Worm (Caenorhabditis elegans): Measurements from ENCODE around the gene srh-104.

The srh-104 gene

DNA sequence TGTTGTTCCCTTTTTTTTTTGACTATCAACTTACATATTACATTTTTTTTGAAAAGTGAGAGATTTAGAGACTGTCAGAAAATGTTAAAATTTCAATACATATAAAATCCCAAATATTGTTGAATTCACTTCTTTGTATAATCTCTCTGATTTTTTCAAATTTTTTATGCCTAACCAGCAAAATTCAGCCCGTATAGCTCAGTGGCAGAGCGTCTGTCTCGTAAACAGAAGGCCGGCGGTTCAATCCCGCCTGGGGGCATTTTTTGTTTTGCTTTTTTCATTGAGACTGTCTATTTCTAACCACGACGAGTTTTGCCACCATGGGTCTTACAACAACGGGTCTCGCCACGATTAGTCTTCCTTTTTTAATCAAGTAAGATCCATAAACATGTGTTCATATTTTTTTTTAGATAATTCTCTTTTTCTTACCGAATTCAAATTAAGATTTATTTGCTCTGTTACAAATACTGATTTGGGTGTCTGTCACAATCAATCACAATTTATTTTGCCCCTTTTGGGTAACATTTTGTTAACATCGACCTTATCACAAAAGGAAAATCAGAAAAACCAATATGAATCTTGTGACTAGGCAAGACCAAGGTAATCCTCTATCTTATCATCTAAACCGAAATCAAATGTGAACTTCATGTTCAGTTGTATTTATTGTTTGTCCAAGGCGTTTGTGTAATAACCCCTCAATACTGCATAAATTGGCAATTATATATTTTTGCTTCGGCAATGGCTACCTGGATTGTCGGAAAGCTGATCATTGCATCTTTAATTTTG is 24.8 kb downstream of the srh-104 start, which contains the start of gene glc-1:
glc-1 (plus strand) TSS at position 663 of the 786 bp plus-strand sequence.
- TF ChIP-seq sdc-2 (tag; optimal IDR thresholded peaks at IDR 0.05) (no peak), ceh-30 (tag; optimal IDR thresholded peaks at IDR 0.05) (no peak), tbx-2 (tag; optimal IDR thresholded peaks at IDR 0.05) (no peak), ceh-45 (GFP tag; IDR thresholded peaks at IDR 0.05) (no peak), gmeb-2 (tag; optimal IDR thresholded peaks at IDR 0.05) (no peak), F13H6.1 (tag; optimal IDR thresholded peaks at IDR 0.05) (no peak), che-1 (tag; optimal IDR thresholded peaks at IDR 0.05) (no peak), sox-4 (tag; optimal IDR thresholded peaks at IDR 0.05) (no peak), pag-3 (tag; optimal IDR thresholded peaks at IDR 0.05; ENCODE audit: borderline replicate concordance) (no peak), ceh-19 (GFP tag; optimal IDR thresholded peaks at IDR 0.05) (no peak), ets-4 (tag; optimal IDR thresholded peaks at IDR 0.05) (no peak), tbx-7 (tag; optimal IDR thresholded peaks at IDR 0.05) (no peak), elt-2 (tag; optimal IDR thresholded peaks at IDR 0.05) (no peak), ceh-34 (tag; optimal IDR thresholded peaks at IDR 0.05) (no peak), zip-5 (tag; optimal IDR thresholded peaks at IDR 0.05) (no peak), unc-55 (GFP tag; optimal IDR thresholded peaks at IDR 0.05) (no peak)

DNA sequence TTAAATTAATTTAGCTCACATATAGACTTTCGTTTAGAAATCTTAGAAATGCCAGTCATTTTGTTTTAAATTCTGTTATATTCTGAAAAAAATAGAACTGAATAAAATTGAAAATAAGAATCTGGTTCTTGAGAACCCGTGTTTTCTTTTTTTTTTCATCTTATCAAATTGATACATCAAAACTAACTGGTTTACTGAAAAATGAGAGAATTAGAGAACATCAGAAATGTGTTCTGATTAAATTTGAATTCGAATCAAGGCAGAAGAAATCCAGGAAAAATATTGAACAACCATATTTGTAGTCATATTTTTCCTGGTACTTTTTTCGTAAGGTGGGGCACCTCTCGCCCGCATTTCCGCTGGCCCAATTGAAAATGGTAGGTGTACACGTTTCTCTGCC is 25.5 kb downstream of the srh-104 start, which contains the start of gene F11A5.15:
F11A5.15 (minus strand) TSS at position 101 of the 400 bp plus-strand sequence.
- TF ChIP-seq sox-2 (GFP tag; IDR thresholded peaks at IDR 0.05) (no peak), elt-2 (tag; optimal IDR thresholded peaks at IDR 0.05) (no peak), rnt-1 (tag; optimal IDR thresholded peaks at IDR 0.05) (no peak), ceh-30 (tag; optimal IDR thresholded peaks at IDR 0.05) (no peak), pax-1 (tag; optimal IDR thresholded peaks at IDR 0.05) (no peak), pha-4 (tag; optimal IDR thresholded peaks at IDR 0.05) (no peak), pros-1 (tag; optimal IDR thresholded peaks at IDR 0.05) (no peak), elt-4 (tag; optimal IDR thresholded peaks at IDR 0.05) (no peak), ceh-18 (tag; optimal IDR thresholded peaks at IDR 0.05) (no peak), ceh-24 (tag; optimal IDR thresholded peaks at IDR 0.05) (no peak), zip-5 (tag; optimal IDR thresholded peaks at IDR 0.05) (no peak), ets-4 (tag; optimal IDR thresholded peaks at IDR 0.05) (no peak), unc-55 (GFP tag; optimal IDR thresholded peaks at IDR 0.05) (no peak), fax-1 (tag; optimal IDR thresholded peaks at IDR 0.05) (no peak), ceh-45 (GFP tag; IDR thresholded peaks at IDR 0.05) (no peak), lin-11 (tag; optimal IDR thresholded peaks at IDR 0.05) (no peak)

DNA sequence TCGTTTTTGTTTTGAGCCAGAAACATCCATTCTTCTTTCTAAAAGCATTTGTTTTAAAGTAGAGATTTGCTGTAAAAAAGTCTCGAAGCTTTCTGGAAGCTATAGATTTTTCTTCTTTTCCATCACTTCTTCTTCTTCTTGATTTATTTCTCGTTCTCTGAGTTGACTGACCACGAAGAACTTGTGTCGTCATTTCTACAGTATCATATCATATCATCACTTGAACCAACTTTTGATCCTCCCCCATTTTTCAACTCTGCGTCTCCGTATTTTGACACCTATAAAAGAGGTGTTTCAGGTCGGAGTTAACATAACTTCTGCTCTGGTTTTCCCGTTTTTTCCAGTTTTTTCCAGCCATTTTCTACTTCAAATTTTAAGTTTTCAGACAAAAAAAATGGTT is 29.5 kb downstream of the srh-104 start, which contains the start of gene F11A5.9:
F11A5.9 (plus strand) TSS at position 386 of the 400 bp plus-strand sequence.
- TF ChIP-seq pqm-1 (tag; optimal IDR thresholded peaks at IDR 0.05) (no peak), ceh-31 (tag; optimal IDR thresholded peaks at IDR 0.05) (no peak), K09A11.1 (tag; optimal IDR thresholded peaks at IDR 0.05; ENCODE audit: insufficient read depth) (no peak), ceh-24 (tag; optimal IDR thresholded peaks at IDR 0.05) (no peak), dmd-4 (tag; optimal IDR thresholded peaks at IDR 0.05; ENCODE audit: borderline replicate concordance) (no peak), Y22D7AL.16 (tag; optimal IDR thresholded peaks at IDR 0.05) (no peak), ceh-34 (tag; optimal IDR thresholded peaks at IDR 0.05) (no peak), ama-1 (optimal IDR thresholded peaks at IDR 0.05) (no peak), T23F11.4 (GFP tag; optimal IDR thresholded peaks at IDR 0.05) (no peak), sox-2 (GFP tag; IDR thresholded peaks at IDR 0.05) (no peak), lin-11 (tag; optimal IDR thresholded peaks at IDR 0.05) (no peak), pat-9 (tag; optimal IDR thresholded peaks at IDR 0.05) (no peak), K02D7.2 (tag; optimal IDR thresholded peaks at IDR 0.05) (no peak), sox-4 (tag; optimal IDR thresholded peaks at IDR 0.05) (no peak), unc-3 (GFP tag; conservative IDR thresholded peaks at IDR 0.05) (no peak), unc-3 (tag; optimal IDR thresholded peaks at IDR 0.05) (no peak), tbx-2 (tag; optimal IDR thresholded peaks at IDR 0.05) (no peak), pros-1 (tag; optimal IDR thresholded peaks at IDR 0.05) (no peak)
